Worm (Caenorhabditis elegans) whole organism, L4 larva: ENCODE measurements around the gene Y57A10C.8.

Experiments used
- dve-1 ChIP-seq: sonication (generic microtip); optimal IDR thresholded peaks from 2 replicates; lab custom pipeline; 2017; ENCODE audit warnings: antibody characterized with exemption, mild to moderate bottlenecking, missing genetic modification characterization, missing compliant biosample characterization; ENCODE audit not compliant: insufficient read depth
- mes-2 ChIP-seq: sonication (generic microtip); optimal IDR thresholded peaks from 2 replicates; lab custom pipeline; 2016; ENCODE audit warnings: missing genotype, mild to moderate bottlenecking, missing genetic modification characterization, missing compliant biosample characterization; ENCODE audit not compliant: poor library complexity, severe bottlenecking

DNA sequence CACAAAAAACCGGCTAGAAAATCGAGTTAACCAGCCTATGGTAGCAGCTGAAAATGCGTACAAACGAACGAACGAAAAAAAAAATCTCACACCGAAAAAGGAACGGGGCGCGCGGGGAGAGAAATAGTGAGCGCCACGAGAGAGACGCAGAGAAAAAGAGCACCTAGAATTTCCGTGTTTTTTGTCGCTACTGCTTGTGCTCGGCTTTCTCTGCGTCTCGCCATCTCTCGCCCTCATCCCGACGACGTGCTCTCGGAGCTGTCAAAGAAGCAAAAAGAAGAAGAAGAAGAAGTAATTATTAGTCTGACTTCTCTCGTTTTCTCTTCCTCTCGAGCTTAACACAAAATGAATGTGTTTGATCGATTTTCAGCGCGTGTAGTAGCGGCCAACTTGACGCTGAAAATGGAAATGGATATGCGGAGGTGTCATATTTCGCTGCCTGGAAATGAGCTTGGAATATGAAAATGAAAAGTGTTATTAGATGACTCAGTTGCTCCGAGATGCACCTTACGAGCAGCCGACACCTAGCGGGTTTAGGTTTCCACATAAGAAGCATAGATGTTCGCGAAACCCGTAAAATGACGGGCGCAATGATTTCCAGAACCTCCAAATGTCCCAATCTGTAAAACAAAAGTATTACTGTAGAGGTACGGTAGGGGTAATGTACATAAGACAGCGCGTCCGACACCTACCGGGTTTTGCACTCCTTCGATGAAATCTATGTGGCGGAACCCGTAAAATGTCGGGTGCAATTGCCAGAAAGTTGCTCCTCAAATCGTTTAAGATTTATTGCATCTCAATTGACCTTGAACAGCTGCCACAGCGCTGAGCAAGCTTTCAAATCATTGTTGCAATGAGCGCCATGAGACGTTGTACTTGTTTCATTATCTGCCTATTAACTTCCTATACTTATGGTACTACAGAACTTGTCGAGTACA is 46.7 kb downstream of the Y57A10C.8 start, which contains the start of gene btb-14:
- TF ChIP-seq dve-1 (tag; lab: Kevin White, UChicago), result no peak
- TF ChIP-seq mes-2, result no peak
